Fruit fly (Drosophila melanogaster) whole organism, embryonic: ENCODE measurements around the gene DNAlig4.
A peak's percentile ranks its signal among the peaks of the same experiment; 100 is the strongest.

Experiments used
- Aef1 ChIP-seq: fragments of 200-800 bp; sonication (Bioruptor generic); IDR thresholded peaks from 3 replicates; pipeline ENCODE4 v1.3.6; 2022; ENCODE audit warnings: missing biosample characterization, missing genetic modification characterization
- Awh ChIP-seq: fragments of 200-800 bp; sonication (Bioruptor generic); IDR thresholded peaks from 2 replicates; pipeline ENCODE4, ENCODE4 v1.3.6; 2022; ENCODE audit warnings: missing biosample characterization, missing genetic modification characterization
- B-H1 ChIP-seq: fragments of 200-800 bp; sonication (Bioruptor generic); IDR thresholded peaks from 3 replicates; pipeline ENCODE4 v1.3.6; 2022; ENCODE audit warnings: missing biosample characterization, missing genetic modification characterization
- CG10147 ChIP-seq: fragments of 200-800 bp; sonication (Bioruptor generic); optimal IDR thresholded peaks from 2 replicates; lab custom pipeline; 2019; ENCODE audit warnings: missing biosample characterization, mild to moderate bottlenecking, missing genetic modification characterization, moderate library complexity
- CG11093 ChIP-seq: fragments of 200-800 bp; sonication (Bioruptor generic); IDR thresholded peaks from 3 replicates; pipeline ENCODE4 v1.3.6; 2022; ENCODE audit warnings: missing biosample characterization, missing genetic modification characterization
- CG13894 ChIP-seq: fragments of 200-800 bp; sonication (Bioruptor generic); optimal IDR thresholded peaks from 3 replicates; lab custom pipeline; 2018; ENCODE audit warnings: missing biosample characterization, mild to moderate bottlenecking, missing genetic modification characterization, moderate library complexity
- CG1647 ChIP-seq: fragments of 200-800 bp; sonication (Bioruptor generic); optimal IDR thresholded peaks from 3 replicates; lab custom pipeline; 2016; ENCODE audit warnings: missing biosample characterization, missing genetic modification characterization
- CG16779 ChIP-seq: fragments of 200-800 bp; sonication (Bioruptor generic); IDR thresholded peaks from 2 replicates; pipeline ENCODE4 v1.3.6; 2022; ENCODE audit warnings: missing biosample characterization, missing genetic modification characterization
- CG31224 ChIP-seq: fragments of 200-800 bp; sonication (Bioruptor generic); IDR thresholded peaks from 2 replicates; pipeline ENCODE4 v1.3.6; 2022; ENCODE audit warnings: missing biosample characterization, missing genetic modification characterization
- CG31441 ChIP-seq: fragments of 200-800 bp; sonication (Bioruptor generic); IDR thresholded peaks from 2 replicates; pipeline ENCODE4 v1.3.6; 2022; ENCODE audit warnings: missing biosample characterization, missing genetic modification characterization
- CG32532 ChIP-seq: fragments of 200-800 bp; sonication (Bioruptor generic); IDR thresholded peaks from 2 replicates; pipeline ENCODE4 v1.3.6; 2022; ENCODE audit warnings: missing biosample characterization, missing genetic modification characterization
- CG3838 ChIP-seq: fragments of 200-800 bp; sonication (Bioruptor generic); optimal IDR thresholded peaks from 3 replicates; lab custom pipeline; 2016; ENCODE audit warnings: missing biosample characterization, missing genetic modification characterization
- CG4424 ChIP-seq: fragments of 200-800 bp; sonication (Bioruptor generic); optimal IDR thresholded peaks from 3 replicates; lab custom pipeline; 2016; ENCODE audit warnings: missing biosample characterization, missing genetic modification characterization
- CG4617 ChIP-seq: fragments of 200-800 bp; sonication (Bioruptor generic); optimal IDR thresholded peaks from 3 replicates; lab custom pipeline; 2016; ENCODE audit warnings: missing biosample characterization, missing genetic modification characterization, borderline replicate concordance
- CG5953 ChIP-seq: fragments of 200-800 bp; sonication (Bioruptor generic); IDR thresholded peaks from 2 replicates; pipeline ENCODE4 v1.3.6; 2022; ENCODE audit warnings: missing biosample characterization, missing genetic modification characterization
- CG6791 ChIP-seq: fragments of 200-800 bp; sonication (Bioruptor generic); IDR thresholded peaks from 3 replicates; pipeline ENCODE4 v1.3.6; 2022; ENCODE audit warnings: missing biosample characterization, missing genetic modification characterization; ENCODE audit not compliant: partially characterized antibody
- CG7987 ChIP-seq: fragments of 200-800 bp; sonication (Bioruptor generic); optimal IDR thresholded peaks from 2 replicates; lab custom pipeline; 2018; ENCODE audit warnings: missing biosample characterization, mild to moderate bottlenecking, missing genetic modification characterization, moderate library complexity
- CG8359 ChIP-seq: fragments of 200-800 bp; sonication (Bioruptor generic); optimal IDR thresholded peaks from 2 replicates; lab custom pipeline; 2017; ENCODE audit warnings: missing biosample characterization, mild to moderate bottlenecking, missing genetic modification characterization, borderline replicate concordance
- CG9797 ChIP-seq: fragments of 200-800 bp; sonication (Bioruptor generic); optimal IDR thresholded peaks from 3 replicates; lab custom pipeline; 2018; ENCODE audit warnings: missing biosample characterization, mild to moderate bottlenecking, missing genetic modification characterization
- D ChIP-seq, 2 experiments: fragments of 200-800 bp in 1 of 2; fragments of >200 bp in 1 of 2; sonication (Bioruptor generic) in 1 of 2; optimal IDR thresholded peaks; 2 replicates in 1 of 2; 3 replicates in 1 of 2; lab custom pipeline; 2017; ENCODE audit warnings: mild to moderate bottlenecking in 1 of 2, missing biosample characterization in 1 of 2, missing genetic modification characterization in 1 of 2, missing genetic modification reagents in 1 of 2
- Dip3 ChIP-seq: fragments of 200-800 bp; sonication (Bioruptor generic); optimal IDR thresholded peaks from 3 replicates; lab custom pipeline; 2016; ENCODE audit warnings: missing biosample characterization, missing genetic modification characterization
- Dll ChIP-seq: fragments of 200-800 bp; sonication (Bioruptor generic); IDR thresholded peaks from 4 replicates; pipeline ENCODE4 v1.3.6; 2022; ENCODE audit warnings: missing biosample characterization, missing genetic modification characterization; ENCODE audit not compliant: partially characterized antibody
- Doc3 ChIP-seq: fragments of 200-800 bp; sonication (Bioruptor generic); IDR thresholded peaks from 3 replicates; pipeline ENCODE4 v1.3.6; 2022; ENCODE audit warnings: missing biosample characterization, missing genetic modification characterization; ENCODE audit not compliant: partially characterized antibody
- Drgx ChIP-seq: fragments of 200-800 bp; sonication (Bioruptor generic); IDR thresholded peaks from 2 replicates; pipeline ENCODE4 v1.3.6; 2022; ENCODE audit warnings: missing biosample characterization, missing genetic modification characterization
- E2f2 ChIP-seq: fragments of 200-800 bp; sonication (Bioruptor generic); IDR thresholded peaks from 2 replicates; pipeline ENCODE4 v1.3.6; 2022; ENCODE audit warnings: missing biosample characterization, missing genetic modification characterization
- Ets65A ChIP-seq: fragments of 200-800 bp; sonication (Bioruptor generic); peaks from one replicate; lab custom pipeline; 2016; ENCODE audit warnings: missing biosample characterization, missing genetic modification characterization
- Fer3 ChIP-seq: fragments of 200-800 bp; sonication (Bioruptor generic); optimal IDR thresholded peaks from 2 replicates; lab custom pipeline; 2018; ENCODE audit warnings: missing biosample characterization, mild to moderate bottlenecking, missing genetic modification characterization, moderate library complexity
- Hmx ChIP-seq: fragments of 200-800 bp; sonication (Bioruptor generic); optimal IDR thresholded peaks from 2 replicates; lab custom pipeline; 2016; ENCODE audit warnings: missing biosample characterization, missing genetic modification characterization
- Hr51 ChIP-seq, 2 experiments: fragments of 200-800 bp; sonication (Bioruptor generic); optimal IDR thresholded peaks; 2 replicates in 1 of 2; 3 replicates in 1 of 2; lab custom pipeline; 2016 to 2018; ENCODE audit warnings: missing biosample characterization in 2 of 2, missing genetic modification characterization in 2 of 2, mild to moderate bottlenecking in 1 of 2, moderate library complexity in 1 of 2
- Myb ChIP-seq: fragments of 200-800 bp; sonication (Bioruptor generic); optimal IDR thresholded peaks from 2 replicates; lab custom pipeline; 2016; ENCODE audit warnings: missing biosample characterization, missing genetic modification characterization
- NC2α ChIP-seq: fragments of 200-800 bp; sonication (Bioruptor generic); optimal IDR thresholded peaks from 2 replicates; lab custom pipeline; 2016; ENCODE audit warnings: missing biosample characterization, missing genetic modification characterization
- Nf-YC ChIP-seq: fragments of 200-800 bp; optimal IDR thresholded peaks from 3 replicates; lab custom pipeline; 2019; ENCODE audit warnings: missing biosample characterization, mild to moderate bottlenecking, missing genetic modification characterization, moderate library complexity
- Ptx1 ChIP-seq: fragments of 200-800 bp; sonication (Bioruptor generic); IDR thresholded peaks from 2 replicates; pipeline ENCODE4 v1.3.6; 2022; ENCODE audit warnings: missing biosample characterization, missing genetic modification characterization
- Rx ChIP-seq: fragments of 200-800 bp; sonication (Bioruptor generic); IDR thresholded peaks from 2 replicates; pipeline ENCODE4 v1.3.6; 2022; ENCODE audit warnings: missing biosample characterization, missing genetic modification characterization
- Sry-δ ChIP-seq: fragments of 200-800 bp; sonication (Bioruptor generic); optimal IDR thresholded peaks from 2 replicates; lab custom pipeline; 2016; ENCODE audit warnings: missing biosample characterization, missing genetic modification characterization
- crol ChIP-seq: fragments of 200-800 bp; sonication (Bioruptor generic); IDR thresholded peaks from 2 replicates; pipeline ENCODE4 v1.3.6; 2022; ENCODE audit warnings: missing biosample characterization, missing genetic modification characterization
- danr ChIP-seq: fragments of 200-800 bp; sonication (Bioruptor generic); IDR thresholded peaks from 2 replicates; pipeline ENCODE4 v1.3.6; 2022; ENCODE audit warnings: missing biosample characterization, missing genetic modification characterization
- emc ChIP-seq: fragments of 200-800 bp; sonication (Bioruptor generic); optimal IDR thresholded peaks from 2 replicates; lab custom pipeline; 2016; ENCODE audit warnings: missing biosample characterization, missing genetic modification characterization
- eyg ChIP-seq: fragments of 200-800 bp; sonication (Bioruptor generic); optimal IDR thresholded peaks from 3 replicates; lab custom pipeline; 2016; ENCODE audit warnings: missing biosample characterization, missing genetic modification characterization
- fd96Cb ChIP-seq: fragments of 200-800 bp; sonication (Bioruptor generic); optimal IDR thresholded peaks from 2 replicates; lab custom pipeline; 2018; ENCODE audit warnings: missing biosample characterization, mild to moderate bottlenecking, missing genetic modification characterization, moderate library complexity
- gcm2 ChIP-seq: fragments of 200-800 bp; sonication (Bioruptor generic); optimal IDR thresholded peaks from 2 replicates; lab custom pipeline; 2016; ENCODE audit warnings: missing biosample characterization, missing genetic modification characterization
- h ChIP-seq: fragments of >200 bp; optimal IDR thresholded peaks from 2 replicates; lab custom pipeline; 2017
- inv ChIP-seq: fragments of 200-800 bp; sonication (Bioruptor generic); IDR thresholded peaks from 2 replicates; pipeline ENCODE4 v1.3.6; 2022; ENCODE audit warnings: missing biosample characterization, missing genetic modification characterization; ENCODE audit not compliant: partially characterized antibody
- jing ChIP-seq: fragments of 200-800 bp; sonication (Bioruptor generic); optimal IDR thresholded peaks from 2 replicates; lab custom pipeline; 2018; ENCODE audit warnings: missing biosample characterization, mild to moderate bottlenecking, missing genetic modification characterization
- mirr ChIP-seq: fragments of 200-800 bp; sonication (Bioruptor generic); optimal IDR thresholded peaks from 3 replicates; lab custom pipeline; 2018; ENCODE audit warnings: missing biosample characterization, mild to moderate bottlenecking, missing genetic modification characterization
- nau ChIP-seq: fragments of 200-800 bp; sonication (Bioruptor generic); optimal IDR thresholded peaks from 3 replicates; lab custom pipeline; 2017; ENCODE audit warnings: missing biosample characterization, mild to moderate bottlenecking, missing genetic modification characterization, missing genetic modification reagents
- nom ChIP-seq: fragments of 200-800 bp; sonication (Bioruptor generic); optimal IDR thresholded peaks from 2 replicates; lab custom pipeline; 2017; ENCODE audit warnings: missing biosample characterization, missing genetic modification characterization, mild to moderate bottlenecking, moderate library complexity, missing genetic modification reagents
- psq ChIP-seq: fragments of 200-800 bp; sonication (Bioruptor generic); optimal IDR thresholded peaks from 2 replicates; lab custom pipeline; 2017; ENCODE audit warnings: missing biosample characterization, missing genetic modification characterization
- pum ChIP-seq: fragments of 200-800 bp; sonication (Bioruptor generic); optimal IDR thresholded peaks from 2 replicates; lab custom pipeline; 2016; ENCODE audit warnings: missing biosample characterization, missing genetic modification characterization
- wek ChIP-seq: fragments of 200-800 bp; sonication (Bioruptor generic); optimal IDR thresholded peaks from 3 replicates; lab custom pipeline; 2018; ENCODE audit warnings: missing biosample characterization, mild to moderate bottlenecking, missing genetic modification characterization, moderate library complexity
- zen2 ChIP-seq: fragments of 200-800 bp; sonication (Bioruptor generic); IDR thresholded peaks from 3 replicates; pipeline ENCODE4 v1.3.6; 2022; ENCODE audit warnings: missing biosample characterization, missing genetic modification characterization; ENCODE audit not compliant: partially characterized antibody

DNAlig4 gene

DNA sequence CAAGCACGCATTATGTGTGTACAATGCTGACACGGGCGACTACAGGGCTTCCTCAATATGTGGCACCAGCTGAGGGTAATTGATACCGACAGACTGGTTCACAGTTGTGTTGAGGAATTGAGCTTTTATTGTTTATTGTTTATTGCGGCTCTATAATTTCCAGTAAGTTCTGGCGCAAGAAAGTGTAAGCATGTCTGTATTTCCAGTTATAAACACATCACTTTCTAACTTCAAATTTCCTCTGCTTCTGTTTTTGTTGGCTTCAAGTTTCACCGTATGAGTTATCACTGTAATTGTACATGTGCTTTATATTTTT, 41.1 kb downstream of the DNAlig4 start (continued):
- TF ChIP-seq nom (no peak), Dll (GFP tag; lab: Robert Waterston, UW) (no peak), CG10147 (GFP tag; lab: Kevin White, UChicago) (peak; percentile 70), CG16779 (0 out of 2 replicates have a peak, but pooled peaks have one; percentile 28), pum (GFP tag; lab: Kevin White, UChicago) (peak; percentile 66), Hr51 (GFP tag; optimal IDR thresholded peaks at IDR 0.05; lab: Kevin White, UChicago) (peak; percentile 34 to 82), E2f2 (GFP tag; lab: Robert Waterston, UW) (peak; percentile 50), CG31224 (GFP tag; lab: Robert Waterston, UW) (peak; percentile 70), zen2 (GFP tag; lab: Robert Waterston, UW) (no peak), CG6791 (GFP tag; lab: Robert Waterston, UW) (no peak), CG4617 (GFP tag; lab: Kevin White, UChicago) (peak; percentile 15), CG11093 (GFP tag; lab: Robert Waterston, UW) (0 out of 3 replicates have a peak, but pooled peaks have one; percentile 67), Doc3 (GFP tag; lab: Robert Waterston, UW) (no peak), Nf-YC (tag; lab: Kevin White, UChicago) (peak; percentile 56), CG9797 (no peak), psq (GFP tag; lab: Kevin White, UChicago) (no peak), Myb (GFP tag; lab: Kevin White, UChicago) (peak; percentile 67), emc (GFP tag; lab: Kevin White, UChicago) (peak; percentile 29), CG31441 (peak; percentile 67), Drgx (GFP tag; lab: Robert Waterston, UW) (0 out of 2 replicates have a peak, but pooled peaks have one; percentile 13), Awh (no peak), gcm2 (GFP tag; lab: Kevin White, UChicago) (peak; percentile 69), Ptx1 (peak; percentile 82), Fer3 (tag; lab: Kevin White, UChicago) (peak; percentile 82), eyg (GFP tag; lab: Kevin White, UChicago) (peak; percentile 22), CG1647 (GFP tag; lab: Kevin White, UChicago) (peak; percentile 71), CG8359 (GFP tag; lab: Kevin White, UChicago) (peak; percentile 45), Aef1 (peak; percentile 69), Dip3 (GFP tag; lab: Kevin White, UChicago) (peak; percentile 77), jing (GFP tag; lab: Kevin White, UChicago) (peak; percentile 17), CG7987 (GFP tag; lab: Kevin White, UChicago) (peak; percentile 72), Ets65A (GFP tag; lab: Kevin White, UChicago) (peak; percentile 70), Rx (GFP tag; lab: Robert Waterston, UW) (peak; percentile 28; the same call in 1 of the 2 replicates), h (lab: Kevin White, UChicago) (no peak), Sry-δ (GFP tag; lab: Kevin White, UChicago) (peak; percentile 23), D (optimal IDR thresholded peaks at IDR 0.05; lab: Kevin White, UChicago) (no peak), D (GFP tag; optimal IDR thresholded peaks at IDR 0.05; lab: Kevin White, UChicago) (peak; percentile 56), danr (GFP tag; lab: Robert Waterston, UW) (peak; percentile 59), fd96Cb (tag; lab: Kevin White, UChicago) (peak; percentile 64), CG5953 (GFP tag; lab: Robert Waterston, UW) (0 out of 2 replicates have a peak, but pooled peaks have one; percentile 19), B-H1 (GFP tag; lab: Robert Waterston, UW) (peak; percentile 64), wek (no peak), Hmx (peak; percentile 21), CG3838 (GFP tag; lab: Kevin White, UChicago) (peak; percentile 12), nau (peak; percentile 30), CG32532 (GFP tag; lab: Robert Waterston, UW) (peak; percentile 85), NC2α (GFP tag; lab: Kevin White, UChicago) (peak; percentile 9), inv (GFP tag; lab: Robert Waterston, UW) (no peak), CG13894 (tag; lab: Kevin White, UChicago) (peak; percentile 49), CG4424 (peak; percentile 69), crol (GFP tag; lab: Robert Waterston, UW) (no peak), mirr (GFP tag; lab: Kevin White, UChicago) (peak; percentile 62)
